Worm (Caenorhabditis elegans) whole organism, young adult: ENCODE data around the gene grl-12.

ENCODE experiments used
- F22D6.2 ChIP-seq: sonication (generic microtip); optimal IDR thresholded peaks from 2 replicates; lab custom pipeline; 2016; ENCODE audit warnings: mild to moderate bottlenecking, missing genetic modification characterization, missing compliant biosample characterization
- K12H6.12 ChIP-seq: fragments of 200-800 bp; sonication (Bioruptor generic); optimal IDR thresholded peaks from 2 replicates; lab custom pipeline; 2018; ENCODE audit warnings: mild to moderate bottlenecking, missing genetic modification characterization, missing compliant biosample characterization
- dpl-1 ChIP-seq: fragments of 150-350 bp; optimal IDR thresholded peaks from 2 replicates; lab custom pipeline; 2014; ENCODE audit warnings: missing biosample characterization, missing genetic modification reagents, missing genetic modification characterization
- lsy-27 ChIP-seq: sonication (generic microtip); optimal IDR thresholded peaks from 2 replicates; lab custom pipeline; 2017; ENCODE audit warnings: missing genetic modification characterization, mild to moderate bottlenecking, missing compliant biosample characterization, antibody characterized with exemption, missing genotype, borderline replicate concordance; ENCODE audit not compliant: insufficient read depth
- rpc-1 ChIP-seq, 2 experiments: fragments of 150-350 bp in 1 of 2; sonication (generic microtip) in 1 of 2; optimal IDR thresholded peaks; 2 replicates each; lab custom pipeline; 2014 to 2018; ENCODE audit warnings: missing biosample characterization in 1 of 2, missing genetic modification characterization in 1 of 2, missing genetic modification reagents in 1 of 2, missing genotype in 1 of 2
- ztf-18 ChIP-seq: sonication (generic microtip); optimal IDR thresholded peaks from 2 replicates; lab custom pipeline; 2016; ENCODE audit warnings: missing genotype, mild to moderate bottlenecking, missing genetic modification characterization, missing compliant biosample characterization

ce11 chrV:8623754-8624153 is 13.1 kb downstream of the grl-12 start, which contains the start of gene F41E6.17:
- TF ChIP-seq K12H6.12: no peak
- TF ChIP-seq lsy-27 (tag; lab: Kevin White, UChicago): no peak
- no peak for TF ChIP-seq dpl-1 (GFP tag; lab: Kevin White, UChicago)
- no peak for TF ChIP-seq rpc-1 (optimal IDR thresholded peaks at IDR 0.05; lab: Kevin White, UChicago)
- no peak for TF ChIP-seq rpc-1 (tag; optimal IDR thresholded peaks at IDR 0.05; lab: Kevin White, UChicago)
- no peak for TF ChIP-seq F22D6.2 (tag; lab: Kevin White, UChicago)
- no peak for TF ChIP-seq ztf-18
